Worm (Caenorhabditis elegans): Measurements from ENCODE around the gene ZC266.1.
A peak's percentile ranks its signal among the peaks of the same experiment; 100 is the strongest.

Gene ZC266.1

DNA sequence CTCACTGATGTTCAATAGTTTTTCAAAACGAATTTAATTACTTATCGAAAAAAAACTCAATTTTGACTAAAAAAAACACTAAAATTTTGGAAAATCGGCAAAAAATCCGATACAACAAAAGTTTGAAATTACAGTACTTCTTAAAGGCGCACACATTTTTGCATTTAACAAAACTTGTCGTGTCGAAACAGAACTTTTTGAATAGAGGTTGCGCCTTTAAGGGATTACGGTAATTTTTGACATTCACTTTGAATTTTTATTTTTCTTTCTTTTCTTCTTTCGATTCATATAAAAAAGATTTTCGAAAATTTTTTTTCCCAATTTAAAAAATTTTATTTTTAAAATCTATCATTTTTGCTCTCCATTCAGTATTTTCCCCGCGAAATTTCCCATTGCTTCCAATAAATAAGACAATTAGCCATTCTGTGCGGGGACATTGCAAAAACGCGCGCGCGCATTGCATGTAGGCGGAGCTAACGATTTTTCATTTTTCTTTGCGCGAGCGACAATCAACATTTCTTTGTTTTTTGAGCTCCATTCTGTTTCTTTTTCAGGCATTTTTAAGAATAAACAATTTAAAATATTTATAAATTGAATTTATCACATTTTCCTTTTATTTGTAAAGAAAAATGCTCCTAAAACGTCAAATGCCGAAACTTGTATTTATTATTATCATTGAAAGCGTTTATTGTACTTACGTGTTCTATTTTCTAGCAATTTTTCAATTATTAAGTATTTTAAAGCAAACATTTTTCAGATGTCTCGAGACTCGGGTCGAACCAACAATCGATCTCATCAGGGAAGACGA lies 31.3 kb upstream of the ZC266.1 start, which contains the start of gene F39G3.3 (continued):
- TF ChIP-seq him-1 (tag; optimal IDR thresholded peaks at IDR 0.05) (peak; percentile 71), Y67H2A.10 (GFP tag; conservative IDR thresholded peaks at IDR 0.05) (no peak), unc-62 (GFP tag; optimal IDR thresholded peaks at IDR 0.05) (no peak), snpc-1.3 (tag; optimal IDR thresholded peaks at IDR 0.05; ENCODE audit: insufficient read depth) (peak; percentile 67), zfh-2 (GFP tag; conservative IDR thresholded peaks at IDR 0.05) (no peak), madf-3 (GFP tag; IDR thresholded peaks at IDR 0.05) (no peak), attf-6 (GFP tag; IDR thresholded peaks at IDR 0.05) (0 out of 2 replicates have a peak, but pooled peaks have one; percentile 8), cebp-2 (GFP tag; IDR thresholded peaks at IDR 0.05) (no peak), let-526 (GFP tag; IDR thresholded peaks at IDR 0.05) (no peak), attf-5 (GFP tag; optimal IDR thresholded peaks at IDR 0.05) (peak; percentile 38), lin-35 (GFP tag; optimal IDR thresholded peaks at IDR 0.05) (peak in 1 of 3 experiments; percentile 38), B0336.3 (GFP tag; IDR thresholded peaks at IDR 0.05) (peak; percentile 77), tlf-1 (GFP tag; optimal IDR thresholded peaks at IDR 0.05) (peak; percentile 65), mel-28 (tag; optimal IDR thresholded peaks at IDR 0.05; ENCODE audit: borderline replicate concordance) (no peak), xnd-1 (tag; optimal IDR thresholded peaks at IDR 0.05) (peak; percentile 97), mcd-1 (GFP tag; IDR thresholded peaks at IDR 0.05) (peak; percentile 56; the same call in 1 of the 2 replicates), Y95B8A.8 (GFP tag; IDR thresholded peaks at IDR 0.05) (no peak), lir-1 (GFP tag; conservative IDR thresholded peaks at IDR 0.05) (peak; percentile 40; the same call in 1 of the 2 replicates), B0035.1 (tag; optimal IDR thresholded peaks at IDR 0.05) (no peak), lin-26 (GFP tag; IDR thresholded peaks at IDR 0.05) (no peak), ztf-18 (tag; optimal IDR thresholded peaks at IDR 0.05) (peak; percentile 72), aptf-3 (GFP tag; IDR thresholded peaks at IDR 0.05) (no peak), egl-18 (GFP tag; IDR thresholded peaks at IDR 0.05) (no peak), F52B5.7 (tag; optimal IDR thresholded peaks at IDR 0.05) (no peak), hmg-1.2 (GFP tag; IDR thresholded peaks at IDR 0.05) (peak; percentile 53), cebp-1 (GFP tag; IDR thresholded peaks at IDR 0.05) (no peak), cebp-1 (tag; optimal IDR thresholded peaks at IDR 0.05) (peak; percentile 62), pha-4 (tag; optimal IDR thresholded peaks at IDR 0.05) (no peak), ZK185.1 (tag; optimal IDR thresholded peaks at IDR 0.05; ENCODE audit: poor library complexity, severe bottlenecking) (peak; percentile 73), akir-1 (GFP tag; optimal IDR thresholded peaks at IDR 0.05) (no peak), Y53G8AR.9 (GFP tag; conservative IDR thresholded peaks at IDR 0.05) (no peak), ekl-4 (GFP tag; IDR thresholded peaks at IDR 0.05) (peak; percentile 52; the same call in 1 of the 2 replicates), F39B2.1 (GFP tag; IDR thresholded peaks at IDR 0.05) (0 out of 2 replicates have a peak, but pooled peaks have one; percentile 17), ztf-28 (GFP tag; IDR thresholded peaks at IDR 0.05) (no peak), ztf-22 (GFP tag; optimal IDR thresholded peaks at IDR 0.05) (no peak), lsl-1 (GFP tag; optimal IDR thresholded peaks at IDR 0.05) (peak; percentile 100), ceh-100 (GFP tag; IDR thresholded peaks at IDR 0.05) (no peak), nhr-90 (tag; optimal IDR thresholded peaks at IDR 0.05) (no peak), madf-6 (GFP tag; IDR thresholded peaks at IDR 0.05) (peak; percentile 97), C17E4.6 (GFP tag; IDR thresholded peaks at IDR 0.05) (peak; percentile 55; the same call in 1 of the 2 replicates), snpc-3.4 (tag; optimal IDR thresholded peaks at IDR 0.05) (no peak), rpc-1 (optimal IDR thresholded peaks at IDR 0.05) (peak; percentile 45), rpc-1 (tag; optimal IDR thresholded peaks at IDR 0.05) (no peak), Y56A3A.18 (GFP tag; IDR thresholded peaks at IDR 0.05) (no peak), Y53F4B.3 (GFP tag; IDR thresholded peaks at IDR 0.05) (no peak), zim-3 (tag; optimal IDR thresholded peaks at IDR 0.05) (no peak), nhr-179 (tag; optimal IDR thresholded peaks at IDR 0.05) (no peak)
